Fruit fly (Drosophila melanogaster): ENCODE results near the gene CG9686.

The CG9686 gene

DNA sequence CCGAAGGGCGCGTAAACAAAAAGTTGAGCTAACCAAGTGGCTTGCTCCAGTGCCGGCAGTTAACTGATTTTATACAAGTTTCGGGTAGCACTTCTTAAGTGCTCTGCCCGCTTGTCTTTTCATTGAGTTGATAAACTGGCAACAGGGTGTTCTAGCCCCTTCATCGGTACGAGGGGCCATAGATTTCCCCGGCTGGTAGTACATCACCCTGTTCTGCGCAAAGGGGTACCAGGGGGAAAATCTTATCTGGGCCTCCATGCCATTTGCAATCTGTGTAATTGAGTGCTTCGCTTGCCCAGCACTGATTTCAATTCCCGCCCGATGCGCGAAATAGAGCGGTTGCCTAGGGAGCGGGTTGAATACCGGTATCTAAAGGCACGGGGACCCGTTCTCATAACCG lies 8.0 kb upstream of the CG9686 start, which contains the start of gene CG45061:
Gene CG45061 (minus strand): TSS at position 71 of the 400 bp plus-strand sequence.
- peak; percentile 72 for TF ChIP-seq lab (GFP tag; optimal IDR thresholded peaks at IDR 0.05)
- peak; percentile 35 for TF ChIP-seq CG2120 (GFP tag; optimal IDR thresholded peaks at IDR 0.05)
- TF ChIP-seq sisA (GFP tag; IDR thresholded peaks at IDR 0.05): no peak
- TF ChIP-seq CG3838 (GFP tag; optimal IDR thresholded peaks at IDR 0.05): no peak
- no peak for TF ChIP-seq cas (GFP tag; IDR thresholded peaks at IDR 0.05)
- TF ChIP-seq hb (GFP tag; IDR thresholded peaks at IDR 0.05; ENCODE audit: partially characterized antibody): no peak
- TF ChIP-seq ab (GFP tag; optimal IDR thresholded peaks at IDR 0.05): no peak
- 0 out of 2 replicates have a peak, but pooled peaks have one; percentile 38 for TF ChIP-seq Atf6 (GFP tag; IDR thresholded peaks at IDR 0.05)
- no peak for TF ChIP-seq CG8290 (GFP tag; optimal IDR thresholded peaks at IDR 0.05)
- TF ChIP-seq CG8290 (tag; optimal IDR thresholded peaks at IDR 0.05): peak in 1 of 2 experiments; percentile 73
- peak; percentile 34; the same call in 1 of the 2 replicates for TF ChIP-seq slbo (GFP tag; IDR thresholded peaks at IDR 0.05)
- TF ChIP-seq nau (GFP tag; optimal IDR thresholded peaks at IDR 0.05): no peak
- TF ChIP-seq bab2 (GFP tag; optimal IDR thresholded peaks at IDR 0.05): no peak
- TF ChIP-seq CG10543 (GFP tag; optimal IDR thresholded peaks at IDR 0.05): peak; percentile 57
- peak; percentile 32 for TF ChIP-seq cwo (GFP tag; optimal IDR thresholded peaks at IDR 0.05)
- peak; percentile 42 for TF ChIP-seq Hmr (GFP tag; optimal IDR thresholded peaks at IDR 0.05)
- TF ChIP-seq CG12769 (tag; optimal IDR thresholded peaks at IDR 0.05): peak; percentile 71
- 0 out of 2 replicates have a peak, but pooled peaks have one; percentile 25 for TF ChIP-seq ranshi (GFP tag; IDR thresholded peaks at IDR 0.05)
- peak; percentile 56 for TF ChIP-seq grn (GFP tag; optimal IDR thresholded peaks at IDR 0.05)
- TF ChIP-seq CG2116 (GFP tag; optimal IDR thresholded peaks at IDR 0.05): no peak
- TF ChIP-seq sug (tag; optimal IDR thresholded peaks at IDR 0.05): peak; percentile 72
- TF ChIP-seq CG9215 (GFP tag; IDR thresholded peaks at IDR 0.05): 0 out of 2 replicates have a peak, but pooled peaks have one; percentile 10
- 0 out of 2 replicates have a peak, but pooled peaks have one; percentile 39 for TF ChIP-seq NFAT (GFP tag; IDR thresholded peaks at IDR 0.05)
- TF ChIP-seq CG34376 (GFP tag; optimal IDR thresholded peaks at IDR 0.05): peak; percentile 13
- peak; percentile 93 for TF ChIP-seq CG10366 (GFP tag; IDR thresholded peaks at IDR 0.05)
- peak; percentile 29 for TF ChIP-seq HmgZ (tag; optimal IDR thresholded peaks at IDR 0.05)
- no peak for TF ChIP-seq Blimp-1 (GFP tag; optimal IDR thresholded peaks at IDR 0.05)
- TF ChIP-seq Dbx (GFP tag; IDR thresholded peaks at IDR 0.05): peak; percentile 25; the same call in 1 of the 3 replicates
- 0 out of 2 replicates have a peak, but pooled peaks have one; percentile 38 for TF ChIP-seq sob (GFP tag; IDR thresholded peaks at IDR 0.05)
- TF ChIP-seq Neu2 (GFP tag; optimal IDR thresholded peaks at IDR 0.05; ENCODE audit: borderline replicate concordance): no peak
- no peak for TF ChIP-seq CG15696 (tag; optimal IDR thresholded peaks at IDR 0.05)
- TF ChIP-seq Med (GFP tag): peak; percentile 82
- peak; percentile 77 for TF ChIP-seq mirr (GFP tag; optimal IDR thresholded peaks at IDR 0.05)
- peak; percentile 12 for TF ChIP-seq Hey (tag; optimal IDR thresholded peaks at IDR 0.05)
- TF ChIP-seq amos (GFP tag; IDR thresholded peaks at IDR 0.05; ENCODE audit: partially characterized antibody): no peak
- TF ChIP-seq CG4854 (GFP tag; optimal IDR thresholded peaks at IDR 0.05): no peak
- TF ChIP-seq D19B (GFP tag; optimal IDR thresholded peaks at IDR 0.05): no peak
- TF ChIP-seq exex (tag; optimal IDR thresholded peaks at IDR 0.05): peak; percentile 80
- TF ChIP-seq CG18599 (GFP tag; optimal IDR thresholded peaks at IDR 0.05): peak; percentile 60
- peak; percentile 12 for TF ChIP-seq mam (GFP tag; optimal IDR thresholded peaks at IDR 0.05)
- TF ChIP-seq GATAe (GFP tag; conservative IDR thresholded peaks at IDR 0.05): peak; percentile 85
- peak; percentile 22; the same call in 1 of the 2 replicates for TF ChIP-seq CG14014 (GFP tag; IDR thresholded peaks at IDR 0.05)
- peak; percentile 55 for TF ChIP-seq Rfx (GFP tag; IDR thresholded peaks at IDR 0.05)
- peak; percentile 40 for TF ChIP-seq CG9932 (GFP tag; IDR thresholded peaks at IDR 0.05)
- peak; percentile 56; the same call in 2 of the 3 replicates for TF ChIP-seq row (GFP tag; IDR thresholded peaks at IDR 0.05)
- TF ChIP-seq caup (GFP tag; optimal IDR thresholded peaks at IDR 0.05; ENCODE audit: severe bottlenecking): peak; percentile 33
- TF ChIP-seq CG11456 (GFP tag; IDR thresholded peaks at IDR 0.05): peak; percentile 32; the same call in 1 of the 3 replicates
- TF ChIP-seq CG15514 (GFP tag; optimal IDR thresholded peaks at IDR 0.05): peak; percentile 14
- TF ChIP-seq CG2678 (tag; optimal IDR thresholded peaks at IDR 0.05): peak; percentile 8
- 0 out of 2 replicates have a peak, but pooled peaks have one; percentile 8 for TF ChIP-seq Nf-YA (GFP tag; IDR thresholded peaks at IDR 0.05)

All from whole organism, embryonic.